Worm (Caenorhabditis elegans): ENCODE measurements around the gene end-3.

ce11 chrV:14018640-14019039, 4.1 kb downstream of the end-3 start, which contains the start of the genes mtl-2 and T08G5.1:
- TF ChIP-seq nhr-11 (tag; optimal IDR thresholded peaks at IDR 0.05) (no peak), ceh-16 (tag; optimal IDR thresholded peaks at IDR 0.05) (no peak), ztf-11 (tag; optimal IDR thresholded peaks at IDR 0.05) (no peak), ceh-82 (tag; optimal IDR thresholded peaks at IDR 0.05) (no peak), unc-55 (GFP tag; optimal IDR thresholded peaks at IDR 0.05) (no peak), nhr-237 (tag; optimal IDR thresholded peaks at IDR 0.05) (no peak), mdl-1 (tag; optimal IDR thresholded peaks at IDR 0.05) (no peak), peb-1 (tag; optimal IDR thresholded peaks at IDR 0.05) (no peak), snpc-4 (tag; optimal IDR thresholded peaks at IDR 0.05) (no peak), ztf-4 (tag; optimal IDR thresholded peaks at IDR 0.05) (no peak), zag-1 (tag; optimal IDR thresholded peaks at IDR 0.05) (no peak), C34F6.9 (tag; optimal IDR thresholded peaks at IDR 0.05) (no peak), fos-1 (tag; optimal IDR thresholded peaks at IDR 0.05) (peak; percentile 48)

All from whole organism, L2 larva.